Fruit fly (Drosophila melanogaster) whole organism, embryonic: ENCODE results near the gene Kaz-m1.

Experiments used
- Ada2b ChIP-seq: fragments of 200-800 bp; sonication (Bioruptor generic); IDR thresholded peaks from 2 replicates; pipeline ENCODE4 v1.3.6; 2022; ENCODE audit warnings: missing biosample characterization, missing genetic modification characterization
- Bteb2 ChIP-seq: fragments of 200-800 bp; sonication (Bioruptor generic); optimal IDR thresholded peaks from 2 replicates; lab custom pipeline; 2016; ENCODE audit warnings: missing biosample characterization, missing genetic modification characterization
- CG12155 ChIP-seq: fragments of 200-800 bp; sonication (Bioruptor generic); optimal IDR thresholded peaks from 3 replicates; lab custom pipeline; 2016; ENCODE audit warnings: missing biosample characterization, missing genetic modification characterization
- CG13624 ChIP-seq: fragments of 200-800 bp; sonication (Bioruptor generic); optimal IDR thresholded peaks from 2 replicates; lab custom pipeline; 2016; ENCODE audit warnings: missing biosample characterization, missing genetic modification characterization
- CG15696 ChIP-seq: fragments of 200-800 bp; sonication (Bioruptor generic); optimal IDR thresholded peaks from 2 replicates; lab custom pipeline; 2019; ENCODE audit warnings: missing biosample characterization, mild to moderate bottlenecking, missing genetic modification characterization, moderate library complexity
- CG1647 ChIP-seq: fragments of 200-800 bp; sonication (Bioruptor generic); optimal IDR thresholded peaks from 3 replicates; lab custom pipeline; 2016; ENCODE audit warnings: missing biosample characterization, missing genetic modification characterization
- CG17328 ChIP-seq: fragments of 200-800 bp; sonication (Bioruptor generic); IDR thresholded peaks from 2 replicates; pipeline ENCODE4 v1.3.6; 2022; ENCODE audit warnings: missing biosample characterization, missing genetic modification characterization
- CG17359 ChIP-seq: fragments of 200-800 bp; sonication (Bioruptor generic); optimal IDR thresholded peaks from 3 replicates; lab custom pipeline; 2018; ENCODE audit warnings: missing biosample characterization, mild to moderate bottlenecking, missing genetic modification characterization, moderate library complexity
- CG18599 ChIP-seq: fragments of 200-800 bp; sonication (Bioruptor generic); optimal IDR thresholded peaks from 3 replicates; lab custom pipeline; 2017; ENCODE audit warnings: missing biosample characterization, missing genetic modification characterization, mild to moderate bottlenecking, moderate library complexity, missing genetic modification reagents
- CG30020 ChIP-seq: fragments of 200-800 bp; optimal IDR thresholded peaks from 2 replicates; lab custom pipeline; 2019; ENCODE audit warnings: missing biosample characterization, mild to moderate bottlenecking, missing genetic modification characterization, moderate library complexity
- CG32772 ChIP-seq: fragments of 200-800 bp; sonication (Bioruptor generic); IDR thresholded peaks from 2 replicates; pipeline ENCODE4 v1.3.6; 2022; ENCODE audit warnings: missing biosample characterization, missing genetic modification characterization
- CG42726 ChIP-seq: fragments of 200-800 bp; sonication (Bioruptor generic); IDR thresholded peaks from 2 replicates; pipeline ENCODE4 v1.3.6; 2022; ENCODE audit warnings: missing biosample characterization, missing genetic modification characterization; ENCODE audit not compliant: partially characterized antibody
- CG6272 ChIP-seq: fragments of 200-800 bp; sonication (Bioruptor generic); IDR thresholded peaks from 2 replicates; pipeline ENCODE4 v1.3.6; 2022; ENCODE audit warnings: missing biosample characterization, missing genetic modification characterization
- CG6791 ChIP-seq: fragments of 200-800 bp; sonication (Bioruptor generic); IDR thresholded peaks from 3 replicates; pipeline ENCODE4 v1.3.6; 2022; ENCODE audit warnings: missing biosample characterization, missing genetic modification characterization; ENCODE audit not compliant: partially characterized antibody
- CG6854 ChIP-seq: fragments of 200-800 bp; sonication (Bioruptor generic); optimal IDR thresholded peaks from 3 replicates; lab custom pipeline; 2017; ENCODE audit warnings: missing biosample characterization, mild to moderate bottlenecking, missing genetic modification characterization
- CG7987 ChIP-seq: fragments of 200-800 bp; sonication (Bioruptor generic); optimal IDR thresholded peaks from 2 replicates; lab custom pipeline; 2018; ENCODE audit warnings: missing biosample characterization, mild to moderate bottlenecking, missing genetic modification characterization, moderate library complexity
- CG8290 ChIP-seq, 3 experiments: fragments of 200-800 bp; sonication (Bioruptor generic); optimal IDR thresholded peaks; 2 replicates each; lab custom pipeline; 2016 to 2019; ENCODE audit warnings: missing biosample characterization in 3 of 3, missing genetic modification characterization in 3 of 3, mild to moderate bottlenecking in 2 of 3, moderate library complexity in 1 of 3
- CG9609 ChIP-seq: fragments of 200-800 bp; sonication (Bioruptor generic); optimal IDR thresholded peaks from 3 replicates; lab custom pipeline; 2016; ENCODE audit warnings: missing biosample characterization, missing genetic modification characterization
- CG9727 ChIP-seq: fragments of 200-800 bp; sonication (Bioruptor generic); optimal IDR thresholded peaks from 3 replicates; lab custom pipeline; 2017; ENCODE audit warnings: missing biosample characterization, mild to moderate bottlenecking, missing genetic modification characterization
- Elba2 ChIP-seq: fragments of 200-800 bp; sonication (Bioruptor generic); optimal IDR thresholded peaks from 3 replicates; lab custom pipeline; 2016; ENCODE audit warnings: missing biosample characterization, missing genetic modification characterization
- Ets97D ChIP-seq: fragments of 200-800 bp; sonication (Bioruptor generic); optimal IDR thresholded peaks from 3 replicates; lab custom pipeline; 2016; ENCODE audit warnings: missing biosample characterization, missing genetic modification characterization
- NC2β ChIP-seq: fragments of 200-800 bp; sonication (Bioruptor generic); optimal IDR thresholded peaks from 2 replicates; lab custom pipeline; 2016; ENCODE audit warnings: missing biosample characterization, missing genetic modification characterization
- Oli ChIP-seq: fragments of 200-800 bp; sonication (Bioruptor generic); optimal IDR thresholded peaks from 2 replicates; lab custom pipeline; 2018; ENCODE audit warnings: missing biosample characterization, mild to moderate bottlenecking, missing genetic modification characterization, moderate library complexity
- Xbp1 ChIP-seq: fragments of 200-800 bp; sonication (Bioruptor generic); optimal IDR thresholded peaks from 3 replicates; lab custom pipeline; 2016; ENCODE audit warnings: missing biosample characterization, mild to moderate bottlenecking, missing genetic modification characterization
- ase ChIP-seq: fragments of 200-800 bp; sonication (Bioruptor generic); IDR thresholded peaks from 3 replicates; pipeline ENCODE4 v1.3.6; 2022; ENCODE audit warnings: missing biosample characterization, missing genetic modification characterization
- cas ChIP-seq: fragments of 200-800 bp; sonication (Bioruptor generic); IDR thresholded peaks from 2 replicates; pipeline ENCODE4 v1.3.6; 2022; ENCODE audit warnings: missing biosample characterization, missing genetic modification characterization
- dmrt11E ChIP-seq: fragments of 200-800 bp; sonication (Bioruptor generic); optimal IDR thresholded peaks from 3 replicates; lab custom pipeline; 2018; ENCODE audit warnings: missing biosample characterization, mild to moderate bottlenecking, missing genetic modification characterization, moderate library complexity
- dysf ChIP-seq: fragments of 200-800 bp; sonication (Bioruptor generic); IDR thresholded peaks from 3 replicates; pipeline ENCODE4 v1.3.6; 2022; ENCODE audit warnings: missing biosample characterization, missing genetic modification characterization
- ewg ChIP-seq: fragments of 200-800 bp; sonication (Bioruptor generic); optimal IDR thresholded peaks from 3 replicates; lab custom pipeline; 2017; ENCODE audit warnings: mild to moderate bottlenecking, missing biosample characterization, missing genetic modification reagents, missing genetic modification characterization
- exex ChIP-seq: fragments of 200-800 bp; sonication (Bioruptor generic); optimal IDR thresholded peaks from 4 replicates; lab custom pipeline; 2018; ENCODE audit warnings: missing biosample characterization, mild to moderate bottlenecking, missing genetic modification characterization, moderate library complexity
- jumu ChIP-seq: fragments of 200-800 bp; sonication (Bioruptor generic); optimal IDR thresholded peaks from 3 replicates; lab custom pipeline; 2016; ENCODE audit warnings: missing biosample characterization, missing genetic modification characterization
- kah ChIP-seq: fragments of 200-800 bp; sonication (Bioruptor generic); optimal IDR thresholded peaks from 2 replicates; lab custom pipeline; 2018; ENCODE audit warnings: missing biosample characterization, mild to moderate bottlenecking, missing genetic modification characterization
- knrl ChIP-seq: fragments of 200-800 bp; sonication (Bioruptor generic); IDR thresholded peaks from 3 replicates; pipeline ENCODE4 v1.3.6; 2022; ENCODE audit warnings: missing biosample characterization, missing genetic modification characterization; ENCODE audit not compliant: partially characterized antibody
- nerfin-2 ChIP-seq: fragments of 200-800 bp; sonication (Bioruptor generic); IDR thresholded peaks from 2 replicates; pipeline ENCODE4 v1.3.6; 2022; ENCODE audit warnings: missing biosample characterization, missing genetic modification characterization; ENCODE audit not compliant: partially characterized antibody
- onecut ChIP-seq: fragments of 200-800 bp; sonication (Bioruptor generic); IDR thresholded peaks from 2 replicates; pipeline ENCODE4 v1.3.6; 2022; ENCODE audit warnings: missing biosample characterization, missing genetic modification characterization
- pb ChIP-seq: fragments of 200-800 bp; sonication (Bioruptor generic); optimal IDR thresholded peaks from 3 replicates; lab custom pipeline; 2016; ENCODE audit warnings: missing biosample characterization, missing genetic modification characterization
- peb ChIP-seq: fragments of 200-800 bp; sonication (Bioruptor generic); IDR thresholded peaks from 2 replicates; pipeline ENCODE4 v1.3.6; 2022; ENCODE audit warnings: missing biosample characterization, missing genetic modification characterization
- pnt ChIP-seq: fragments of 200-800 bp; sonication (Bioruptor generic); optimal IDR thresholded peaks from 3 replicates; lab custom pipeline; 2016; ENCODE audit warnings: missing biosample characterization, missing genetic modification characterization
- row ChIP-seq: fragments of 200-800 bp; sonication (Bioruptor generic); IDR thresholded peaks from 3 replicates; pipeline ENCODE4 v1.3.6; 2022; ENCODE audit warnings: missing biosample characterization, missing genetic modification characterization
- run ChIP-seq: fragments of 200-800 bp; sonication (Bioruptor generic); optimal IDR thresholded peaks from 3 replicates; lab custom pipeline; 2018; ENCODE audit warnings: missing biosample characterization, mild to moderate bottlenecking, missing genetic modification characterization
- sna ChIP-seq: fragments of 200-800 bp; sonication (Bioruptor generic); IDR thresholded peaks from 2 replicates; pipeline ENCODE4 v1.3.6; 2022; ENCODE audit warnings: missing biosample characterization, missing genetic modification characterization; ENCODE audit not compliant: partially characterized antibody
- sug ChIP-seq: fragments of 200-800 bp; optimal IDR thresholded peaks from 2 replicates; lab custom pipeline; 2019; ENCODE audit warnings: missing biosample characterization, mild to moderate bottlenecking, missing genetic modification characterization, moderate library complexity
- tin ChIP-seq: fragments of 200-800 bp; sonication (Bioruptor generic); optimal IDR thresholded peaks from 3 replicates; lab custom pipeline; 2016; ENCODE audit warnings: missing biosample characterization, missing genetic modification characterization
- tna ChIP-seq: fragments of 200-800 bp; sonication (Bioruptor generic); IDR thresholded peaks from 2 replicates; pipeline ENCODE4 v1.3.6; 2022; ENCODE audit warnings: missing biosample characterization, missing genetic modification characterization; ENCODE audit not compliant: partially characterized antibody
- vnd ChIP-seq: fragments of 200-800 bp; sonication (Bioruptor generic); IDR thresholded peaks from 3 replicates; pipeline ENCODE4 v1.3.6; 2022; ENCODE audit warnings: missing biosample characterization, missing genetic modification characterization; ENCODE audit not compliant: partially characterized antibody
- zfh1 ChIP-seq: fragments of 200-800 bp; sonication (Bioruptor generic); IDR thresholded peaks from 3 replicates; pipeline ENCODE4 v1.3.6; 2022; ENCODE audit warnings: missing biosample characterization, missing genetic modification characterization

The Kaz-m1 gene

DNA sequence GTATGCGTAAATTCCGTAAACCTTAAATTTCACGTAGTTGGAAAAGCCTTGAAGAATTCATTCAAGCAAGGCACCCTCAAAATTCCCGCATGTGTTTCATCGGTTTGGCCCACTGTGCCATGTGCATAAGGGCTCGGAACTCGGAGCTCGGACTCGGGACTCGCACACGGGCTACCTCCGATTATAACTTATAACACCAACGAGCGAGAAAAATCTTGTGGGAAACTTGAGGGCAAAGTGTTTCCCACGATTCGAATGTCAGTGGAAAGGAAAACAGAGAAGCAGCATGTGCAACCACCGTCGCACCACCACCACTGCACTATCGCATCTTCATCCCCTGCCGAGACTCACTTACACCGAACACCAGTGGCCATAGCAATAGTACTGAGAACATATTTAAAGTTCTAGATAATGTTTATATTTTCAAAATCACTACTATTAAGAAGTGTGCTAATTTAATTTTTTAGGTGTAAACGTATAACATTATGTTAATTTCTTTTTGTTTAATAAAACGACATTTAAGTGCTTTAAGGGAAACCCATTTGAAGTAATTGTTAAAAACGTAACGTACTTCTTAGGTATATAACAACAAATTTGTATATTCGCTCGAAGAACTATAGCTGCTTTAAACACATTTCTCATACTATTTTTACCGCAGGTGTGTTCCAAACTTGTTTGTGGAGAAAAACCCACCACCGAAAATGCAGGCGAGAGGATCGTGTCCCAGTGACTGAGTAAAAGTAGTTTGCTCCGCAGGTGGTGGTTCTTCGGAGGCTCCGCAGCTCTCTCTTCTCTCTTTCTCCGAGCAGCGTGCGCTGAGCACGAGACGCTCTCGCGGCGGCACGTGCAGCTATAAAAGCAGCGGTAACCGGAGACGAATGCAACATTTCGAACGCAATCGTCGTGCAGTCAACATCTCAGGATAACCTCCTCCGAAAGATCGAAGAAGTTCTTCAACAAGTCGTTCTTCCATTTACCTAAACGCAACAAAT is 21.9 kb downstream of the Kaz-m1 start (continued):
- no peak for TF ChIP-seq CG42726 (GFP tag; lab: Robert Waterston, UW)
- TF ChIP-seq dmrt11E (tag; lab: Kevin White, UChicago) = peak; percentile 100
- TF ChIP-seq vnd (GFP tag; lab: Robert Waterston, UW) = no peak
- peak; percentile 67; the same call in 2 of the 3 replicates for TF ChIP-seq CG6791 (GFP tag; lab: Robert Waterston, UW)
- peak; percentile 83 for TF ChIP-seq onecut
- TF ChIP-seq zfh1 (GFP tag; lab: Robert Waterston, UW) = no peak; the same call in none of the 3 replicates
- TF ChIP-seq tna (GFP tag; lab: Robert Waterston, UW) = no peak
- TF ChIP-seq Ada2b (GFP tag; lab: Robert Waterston, UW) = no peak; the same call in 1 of the 2 replicates
- peak; percentile 88 for TF ChIP-seq CG17359 (tag; lab: Kevin White, UChicago)
- no peak for TF ChIP-seq nerfin-2 (GFP tag; lab: Robert Waterston, UW)
- TF ChIP-seq dysf (GFP tag; lab: Robert Waterston, UW) = peak; percentile 74; the same call in 2 of the 3 replicates
- TF ChIP-seq row (GFP tag; lab: Robert Waterston, UW) = peak; percentile 82
- TF ChIP-seq CG6272 (GFP tag; lab: Robert Waterston, UW) = no peak
- TF ChIP-seq CG1647 (GFP tag; lab: Kevin White, UChicago) = no peak
- peak; percentile 71 for TF ChIP-seq Xbp1 (GFP tag; lab: Kevin White, UChicago)
- TF ChIP-seq CG32772 (GFP tag; lab: Robert Waterston, UW) = peak; percentile 61
- peak; percentile 61 for TF ChIP-seq run (tag; lab: Kevin White, UChicago)
- TF ChIP-seq jumu (GFP tag; lab: Kevin White, UChicago) = peak; percentile 63
- peak; percentile 51 for TF ChIP-seq Elba2 (GFP tag; lab: Kevin White, UChicago)
- peak; percentile 92 for TF ChIP-seq Oli (tag; lab: Kevin White, UChicago)
- TF ChIP-seq CG7987 (GFP tag; lab: Kevin White, UChicago) = peak; percentile 31
- peak; percentile 78 for TF ChIP-seq CG18599 (GFP tag; lab: Kevin White, UChicago)
- TF ChIP-seq Ets97D (GFP tag; lab: Kevin White, UChicago) = peak; percentile 40
- peak; percentile 88 for TF ChIP-seq CG30020
- peak; percentile 81; the same call in 1 of the 2 replicates for TF ChIP-seq CG17328
- peak; percentile 38 for TF ChIP-seq CG6854
- TF ChIP-seq pb (GFP tag; lab: Kevin White, UChicago) = peak; percentile 37
- no peak for TF ChIP-seq sna (GFP tag; lab: Robert Waterston, UW)
- peak; percentile 77 for TF ChIP-seq tin (GFP tag; lab: Kevin White, UChicago)
- peak; percentile 99 for TF ChIP-seq CG15696 (tag; lab: Kevin White, UChicago)
- 0 out of 3 replicates have a peak, but pooled peaks have one; percentile 16 for TF ChIP-seq knrl
- TF ChIP-seq Bteb2 (GFP tag; lab: Kevin White, UChicago) = no peak
- peak; percentile 78 for TF ChIP-seq ewg (GFP tag; lab: Kevin White, UChicago)
- peak; percentile 43 for TF ChIP-seq CG12155
- peak; percentile 60 for TF ChIP-seq CG9609
- peak; percentile 98 for TF ChIP-seq CG9727 (GFP tag; lab: Kevin White, UChicago)
- peak; percentile 23 for TF ChIP-seq exex (tag; lab: Kevin White, UChicago)
- TF ChIP-seq CG13624 (GFP tag; lab: Kevin White, UChicago) = peak; percentile 24
- TF ChIP-seq NC2β = peak; percentile 71
- TF ChIP-seq cas = no peak
- TF ChIP-seq CG8290 (GFP tag; optimal IDR thresholded peaks at IDR 0.05; lab: Kevin White, UChicago) = peak; percentile 88
- peak in 1 of 2 experiments; percentile 97 for TF ChIP-seq CG8290 (tag; optimal IDR thresholded peaks at IDR 0.05; lab: Kevin White, UChicago)
- peak; percentile 74 for TF ChIP-seq pnt (GFP tag; lab: Kevin White, UChicago)
- TF ChIP-seq sug (tag; lab: Kevin White, UChicago) = peak; percentile 52
- peak; percentile 61 for TF ChIP-seq peb
- TF ChIP-seq kah (GFP tag; lab: Kevin White, UChicago) = peak; percentile 95
- TF ChIP-seq ase = no peak; the same call in 2 of the 3 replicates
